Fruit fly (Drosophila melanogaster) whole organism, embryonic: ENCODE data around the gene CG9302.

Experiments used
- B-H1 ChIP-seq: fragments of 200-800 bp; sonication (Bioruptor generic); IDR thresholded peaks from 3 replicates; pipeline ENCODE4 v1.3.6; 2022; ENCODE audit warnings: missing biosample characterization, missing genetic modification characterization
- CG10209 ChIP-seq: fragments of 200-800 bp; sonication (Bioruptor generic); optimal IDR thresholded peaks from 3 replicates; lab custom pipeline; 2017; ENCODE audit warnings: missing biosample characterization, mild to moderate bottlenecking, missing genetic modification characterization, missing genetic modification reagents
- CG13624 ChIP-seq: fragments of 200-800 bp; sonication (Bioruptor generic); optimal IDR thresholded peaks from 2 replicates; lab custom pipeline; 2016; ENCODE audit warnings: missing biosample characterization, missing genetic modification characterization
- CG17612 ChIP-seq: fragments of 200-800 bp; sonication (Bioruptor generic); IDR thresholded peaks from 2 replicates; pipeline ENCODE4 v1.3.6; 2022; ENCODE audit warnings: missing biosample characterization, missing genetic modification characterization
- CG18476 ChIP-seq: fragments of 200-800 bp; sonication (Bioruptor generic); optimal IDR thresholded peaks from 2 replicates; lab custom pipeline; 2016; ENCODE audit warnings: missing biosample characterization, mild to moderate bottlenecking, missing genetic modification characterization
- CG31441 ChIP-seq: fragments of 200-800 bp; sonication (Bioruptor generic); IDR thresholded peaks from 2 replicates; pipeline ENCODE4 v1.3.6; 2022; ENCODE audit warnings: missing biosample characterization, missing genetic modification characterization
- CG4820 ChIP-seq: fragments of 200-800 bp; sonication (Bioruptor generic); optimal IDR thresholded peaks from 3 replicates; lab custom pipeline; 2016; ENCODE audit warnings: missing biosample characterization, missing genetic modification characterization
- CG6254 ChIP-seq: fragments of 200-800 bp; sonication (Bioruptor generic); optimal IDR thresholded peaks from 3 replicates; lab custom pipeline; 2017; ENCODE audit warnings: mild to moderate bottlenecking, missing biosample characterization, missing genetic modification reagents, missing genetic modification characterization
- CG7556 ChIP-seq: fragments of 200-800 bp; sonication (Bioruptor generic); optimal IDR thresholded peaks from 2 replicates; lab custom pipeline; 2017; ENCODE audit warnings: missing biosample characterization, mild to moderate bottlenecking, missing genetic modification characterization
- CG8944 ChIP-seq: fragments of 200-800 bp; sonication (Bioruptor generic); optimal IDR thresholded peaks from 3 replicates; lab custom pipeline; 2016; ENCODE audit warnings: missing biosample characterization, missing genetic modification characterization
- CG9215 ChIP-seq: fragments of 200-800 bp; sonication (Bioruptor generic); IDR thresholded peaks from 2 replicates; pipeline ENCODE4 v1.3.6; 2022; ENCODE audit warnings: missing biosample characterization, missing genetic modification characterization
- CG9817 ChIP-seq: fragments of 200-800 bp; sonication (Bioruptor generic); optimal IDR thresholded peaks from 2 replicates; lab custom pipeline; 2018; ENCODE audit warnings: missing biosample characterization, mild to moderate bottlenecking, missing genetic modification characterization, moderate library complexity
- CoRest ChIP-seq: fragments of 200-800 bp; sonication (Bioruptor generic); optimal IDR thresholded peaks from 3 replicates; lab custom pipeline; 2018; ENCODE audit warnings: missing biosample characterization, mild to moderate bottlenecking, missing genetic modification characterization, moderate library complexity
- Deaf1 ChIP-seq: fragments of 200-800 bp; optimal IDR thresholded peaks from 3 replicates; lab custom pipeline; 2019; ENCODE audit warnings: missing biosample characterization, mild to moderate bottlenecking, missing genetic modification characterization, moderate library complexity
- Dp ChIP-seq: fragments of 200-800 bp; sonication (Bioruptor generic); optimal IDR thresholded peaks from 2 replicates; lab custom pipeline; 2018; ENCODE audit warnings: missing biosample characterization, mild to moderate bottlenecking, missing genetic modification characterization, moderate library complexity
- Hr3 ChIP-seq: fragments of 200-800 bp; sonication (Bioruptor generic); optimal IDR thresholded peaks from 3 replicates; lab custom pipeline; 2016; ENCODE audit warnings: missing biosample characterization, missing genetic modification characterization
- Hr39 ChIP-seq: fragments of >200 bp; optimal IDR thresholded peaks from 2 replicates; lab custom pipeline; 2017
- Lhr ChIP-seq: fragments of 200-800 bp; sonication (Bioruptor generic); optimal IDR thresholded peaks from 3 replicates; lab custom pipeline; 2017; ENCODE audit warnings: mild to moderate bottlenecking, missing biosample characterization, missing genetic modification reagents, missing genetic modification characterization
- Lim3 ChIP-seq: fragments of 200-800 bp; sonication (Bioruptor generic); IDR thresholded peaks from 2 replicates; pipeline ENCODE4 v1.3.6; 2022; ENCODE audit warnings: missing biosample characterization, missing genetic modification characterization
- Lpt ChIP-seq: fragments of >200 bp; optimal IDR thresholded peaks from 2 replicates; lab custom pipeline; 2018; ENCODE audit warnings: missing biosample characterization, missing genetic modification characterization
- MESR4 ChIP-seq: fragments of 200-800 bp; sonication (Bioruptor generic); optimal IDR thresholded peaks from 2 replicates; lab custom pipeline; 2018; ENCODE audit warnings: missing biosample characterization, mild to moderate bottlenecking, missing genetic modification characterization, moderate library complexity
- Max ChIP-seq: fragments of 200-800 bp; sonication (Bioruptor generic); optimal IDR thresholded peaks from 2 replicates; lab custom pipeline; 2016; ENCODE audit warnings: missing biosample characterization, mild to moderate bottlenecking, missing genetic modification characterization
- Neu2 ChIP-seq: fragments of 200-800 bp; sonication (Bioruptor generic); optimal IDR thresholded peaks from 3 replicates; lab custom pipeline; 2016; ENCODE audit warnings: missing biosample characterization, missing genetic modification characterization, borderline replicate concordance
- Pdp1 ChIP-seq, 2 experiments: fragments of 200-800 bp; sonication (Bioruptor generic); optimal IDR thresholded peaks; 3 replicates each; lab custom pipeline; 2016; ENCODE audit warnings: missing biosample characterization in 2 of 2, missing genetic modification characterization in 2 of 2, mild to moderate bottlenecking in 1 of 2, moderate library complexity in 1 of 2
- Ptx1 ChIP-seq: fragments of 200-800 bp; sonication (Bioruptor generic); IDR thresholded peaks from 2 replicates; pipeline ENCODE4 v1.3.6; 2022; ENCODE audit warnings: missing biosample characterization, missing genetic modification characterization
- TFAM ChIP-seq: fragments of 200-800 bp; sonication (Bioruptor generic); optimal IDR thresholded peaks from 2 replicates; lab custom pipeline; 2017; ENCODE audit warnings: missing biosample characterization, missing genetic modification characterization, inconsistent platforms
- Taf1 ChIP-seq: fragments of 200-800 bp; sonication (Bioruptor generic); IDR thresholded peaks from 2 replicates; pipeline ENCODE4 v1.3.6; 2022; ENCODE audit warnings: missing biosample characterization, missing genetic modification characterization
- Vsx1 ChIP-seq: fragments of 200-800 bp; sonication (Bioruptor generic); optimal IDR thresholded peaks from 2 replicates; lab custom pipeline; 2017; ENCODE audit warnings: missing biosample characterization, mild to moderate bottlenecking, missing genetic modification characterization, missing genetic modification reagents
- ash1 ChIP-seq: fragments of 200-800 bp; sonication (Bioruptor generic); optimal IDR thresholded peaks from 2 replicates; lab custom pipeline; 2018; ENCODE audit warnings: missing biosample characterization, mild to moderate bottlenecking, missing genetic modification characterization
- cato ChIP-seq: fragments of 200-800 bp; sonication (Bioruptor generic); optimal IDR thresholded peaks from 2 replicates; lab custom pipeline; 2016; ENCODE audit warnings: missing biosample characterization, missing genetic modification characterization, borderline replicate concordance
- caup ChIP-seq: fragments of 200-800 bp; sonication (Bioruptor generic); optimal IDR thresholded peaks from 3 replicates; lab custom pipeline; 2017; ENCODE audit warnings: missing biosample characterization, mild to moderate bottlenecking, missing genetic modification characterization, moderate library complexity; ENCODE audit not compliant: severe bottlenecking
- cg ChIP-seq: fragments of 200-800 bp; sonication (Bioruptor generic); optimal IDR thresholded peaks from 3 replicates; lab custom pipeline; 2019; ENCODE audit warnings: missing biosample characterization, mild to moderate bottlenecking, missing genetic modification characterization, moderate library complexity
- crc ChIP-seq: fragments of 200-800 bp; sonication (Bioruptor generic); optimal IDR thresholded peaks from 2 replicates; lab custom pipeline; 2016; ENCODE audit warnings: missing biosample characterization, missing genetic modification characterization
- grn ChIP-seq: fragments of 200-800 bp; sonication (Bioruptor generic); optimal IDR thresholded peaks from 3 replicates; lab custom pipeline; 2017; ENCODE audit warnings: missing biosample characterization, missing genetic modification characterization
- jing ChIP-seq: fragments of 200-800 bp; sonication (Bioruptor generic); optimal IDR thresholded peaks from 2 replicates; lab custom pipeline; 2018; ENCODE audit warnings: missing biosample characterization, mild to moderate bottlenecking, missing genetic modification characterization
- kni ChIP-seq: fragments of 200-800 bp; sonication (Bioruptor generic); optimal IDR thresholded peaks from 3 replicates; lab custom pipeline; 2017; ENCODE audit warnings: mild to moderate bottlenecking, missing biosample characterization, missing genetic modification reagents, missing genetic modification characterization
- lola ChIP-seq, 3 experiments: fragments of >200 bp in 2 of 3; fragments of 200-800 bp in 1 of 3; sonication (Bioruptor generic) in 1 of 3; optimal IDR thresholded peaks; 2 replicates each; lab custom pipeline; 2017 to 2019; ENCODE audit warnings: missing biosample characterization in 3 of 3, missing genetic modification characterization in 3 of 3, mild to moderate bottlenecking in 1 of 3, moderate library complexity in 1 of 3
- mam ChIP-seq: fragments of 200-800 bp; sonication (Bioruptor generic); optimal IDR thresholded peaks from 3 replicates; lab custom pipeline; 2016; ENCODE audit warnings: missing biosample characterization, missing genetic modification characterization
- pb ChIP-seq: fragments of 200-800 bp; sonication (Bioruptor generic); optimal IDR thresholded peaks from 3 replicates; lab custom pipeline; 2016; ENCODE audit warnings: missing biosample characterization, missing genetic modification characterization
- peb ChIP-seq: fragments of 200-800 bp; sonication (Bioruptor generic); IDR thresholded peaks from 2 replicates; pipeline ENCODE4 v1.3.6; 2022; ENCODE audit warnings: missing biosample characterization, missing genetic modification characterization
- run ChIP-seq: fragments of 200-800 bp; sonication (Bioruptor generic); optimal IDR thresholded peaks from 3 replicates; lab custom pipeline; 2018; ENCODE audit warnings: missing biosample characterization, mild to moderate bottlenecking, missing genetic modification characterization
- sc ChIP-seq, 3 experiments: fragments of >200 bp in 2 of 3; fragments of 200-800 bp in 1 of 3; sonication (Bioruptor generic) in 1 of 3; optimal IDR thresholded peaks; 2 replicates in 2 of 3; 3 replicates in 1 of 3; lab custom pipeline; 2017; ENCODE audit warnings: mild to moderate bottlenecking in 1 of 3, missing biosample characterization in 1 of 3, missing genetic modification characterization in 1 of 3, missing genetic modification reagents in 1 of 3
- schlank ChIP-seq: fragments of 200-800 bp; sonication (Bioruptor generic); optimal IDR thresholded peaks from 2 replicates; lab custom pipeline; 2018; ENCODE audit warnings: missing biosample characterization, mild to moderate bottlenecking, missing genetic modification characterization
- scrt ChIP-seq: fragments of 200-800 bp; sonication (Bioruptor generic); optimal IDR thresholded peaks from 2 replicates; lab custom pipeline; 2018; ENCODE audit warnings: missing biosample characterization, mild to moderate bottlenecking, missing genetic modification characterization, moderate library complexity
- sima ChIP-seq: fragments of 200-800 bp; sonication (Bioruptor generic); optimal IDR thresholded peaks from 2 replicates; lab custom pipeline; 2016; ENCODE audit warnings: missing biosample characterization, missing genetic modification characterization
- tgo ChIP-seq: fragments of 200-800 bp; sonication (Bioruptor generic); IDR thresholded peaks from 3 replicates; pipeline ENCODE4 v1.3.6; 2022; ENCODE audit warnings: missing biosample characterization, missing genetic modification characterization
- tx ChIP-seq: fragments of 200-800 bp; sonication (Bioruptor generic); optimal IDR thresholded peaks from 2 replicates; lab custom pipeline; 2016; ENCODE audit warnings: missing biosample characterization, missing genetic modification characterization
- unc-4 ChIP-seq: fragments of 200-800 bp; sonication (Bioruptor generic); IDR thresholded peaks from 2 replicates; pipeline ENCODE4 v1.3.6; 2022; ENCODE audit warnings: missing biosample characterization, missing genetic modification characterization; ENCODE audit not compliant: partially characterized antibody
- z ChIP-seq: fragments of 200-800 bp; sonication (Bioruptor generic); IDR thresholded peaks from 3 replicates; pipeline ENCODE4 v1.3.6; 2022; ENCODE audit warnings: missing biosample characterization, missing genetic modification characterization
- zfh2 ChIP-seq: fragments of 200-800 bp; sonication (Bioruptor generic); optimal IDR thresholded peaks from 2 replicates; lab custom pipeline; 2016; ENCODE audit warnings: missing biosample characterization, missing genetic modification characterization

Gene CG9302

dm6 chr2L:13394903-13395302 is 16.6 kb upstream of the CG9302 start, which contains the start of gene RpL24 (continued):
- TF ChIP-seq CG6254 (GFP tag; lab: Kevin White, UChicago) (peak; percentile 86), MESR4 (peak; percentile 100), CG31441 (peak; percentile 92), CoRest (tag; lab: Kevin White, UChicago) (peak; percentile 73), Neu2 (GFP tag; lab: Kevin White, UChicago) (no peak), CG17612 (GFP tag; lab: Robert Waterston, UW) (peak; percentile 71; the same call in 1 of the 2 replicates), Dp (GFP tag; lab: Kevin White, UChicago) (peak; percentile 54), Lim3 (GFP tag; lab: Robert Waterston, UW) (no peak), jing (GFP tag; lab: Kevin White, UChicago) (peak; percentile 46), tgo (GFP tag; lab: Robert Waterston, UW) (peak; percentile 78), Ptx1 (GFP tag; lab: Robert Waterston, UW) (peak; percentile 78), CG18476 (peak; percentile 63), CG8944 (GFP tag; lab: Kevin White, UChicago) (peak; percentile 69), schlank (tag; lab: Kevin White, UChicago) (peak; percentile 94), TFAM (GFP tag; lab: Kevin White, UChicago) (peak; percentile 86), pb (GFP tag; lab: Kevin White, UChicago) (peak; percentile 90), unc-4 (GFP tag; lab: Robert Waterston, UW) (no peak), tx (GFP tag; lab: Kevin White, UChicago) (peak; percentile 57), z (GFP tag; lab: Robert Waterston, UW) (peak; percentile 71), Vsx1 (GFP tag; lab: Kevin White, UChicago) (peak; percentile 94), ash1 (peak; percentile 94), cg (GFP tag; lab: Kevin White, UChicago) (no peak), cato (GFP tag; lab: Kevin White, UChicago) (peak; percentile 66), caup (GFP tag; lab: Kevin White, UChicago) (peak; percentile 99), grn (peak; percentile 77), Pdp1 (GFP tag; optimal IDR thresholded peaks at IDR 0.05; lab: Kevin White, UChicago) (peak; percentile 80 to 87), sima (GFP tag; lab: Kevin White, UChicago) (peak; percentile 90), crc (peak; percentile 68), Deaf1 (tag; lab: Kevin White, UChicago) (peak; percentile 64), Hr39 (lab: Kevin White, UChicago) (no peak), CG7556 (GFP tag; lab: Kevin White, UChicago) (peak; percentile 71), Lhr (GFP tag; lab: Kevin White, UChicago) (peak; percentile 89), scrt (GFP tag; lab: Kevin White, UChicago) (peak; percentile 93), zfh2 (GFP tag; lab: Kevin White, UChicago) (peak; percentile 69), Hr3 (peak; percentile 68), mam (peak; percentile 79), Taf1 (peak; percentile 53; the same call in 1 of the 2 replicates), Max (peak; percentile 98), B-H1 (GFP tag; lab: Robert Waterston, UW) (peak; percentile 53; the same call in 1 of the 3 replicates), run (peak; percentile 83), CG4820 (GFP tag; lab: Kevin White, UChicago) (peak; percentile 69), Lpt (no peak), CG9215 (0 out of 2 replicates have a peak, but pooled peaks have one; percentile 37), peb (no peak), kni (peak; percentile 88), CG13624 (GFP tag; lab: Kevin White, UChicago) (peak; percentile 92), sc (optimal IDR thresholded peaks at IDR 0.05; lab: Kevin White, UChicago) (no peak), sc (GFP tag; optimal IDR thresholded peaks at IDR 0.05; lab: Kevin White, UChicago) (peak; percentile 88), lola (GFP tag; optimal IDR thresholded peaks at IDR 0.05; lab: Kevin White, UChicago) (peak in 1 of 3 experiments; percentile 56), CG9817 (tag; lab: Kevin White, UChicago) (peak; percentile 84), CG10209 (GFP tag; lab: Kevin White, UChicago) (peak; percentile 91)
